Fruit fly (Drosophila melanogaster) whole organism, wandering third instar larva: ENCODE data around the gene PolrMT.

Source experiments
- Abd-B ChIP-seq: fragments of >200 bp; optimal IDR thresholded peaks from 2 replicates; lab custom pipeline; 2017; ENCODE audit warnings: missing biosample characterization, missing genetic modification characterization
- CrebA ChIP-seq: fragments of 200-800 bp; sonication (Bioruptor generic); optimal IDR thresholded peaks from 2 replicates; lab custom pipeline; 2016; ENCODE audit warnings: missing biosample characterization, mild to moderate bottlenecking, missing genetic modification characterization, borderline replicate concordance
- Myc ChIP-seq: fragments of >200 bp; optimal IDR thresholded peaks from 2 replicates; lab custom pipeline; 2017
- N ChIP-seq: fragments of >200 bp; optimal IDR thresholded peaks from 2 replicates; lab custom pipeline; 2018; ENCODE audit warnings: missing biosample characterization, missing external identifiers, missing genetic modification characterization
- dmrt93B ChIP-seq: fragments of 200-800 bp; sonication (Bioruptor generic); optimal IDR thresholded peaks from 2 replicates; lab custom pipeline; 2018; ENCODE audit warnings: missing biosample characterization, mild to moderate bottlenecking, missing genetic modification characterization
- fru ChIP-seq: fragments of 200-800 bp; sonication (Bioruptor generic); optimal IDR thresholded peaks from 3 replicates; lab custom pipeline; 2016; ENCODE audit warnings: missing biosample characterization, mild to moderate bottlenecking, missing genetic modification characterization
- jim ChIP-seq: fragments of 175-275, 200-325 bp; sonication (Bioruptor generic); optimal IDR thresholded peaks from 2 replicates; lab custom pipeline; 2016; ENCODE audit warnings: missing biosample characterization, mild to moderate bottlenecking, missing genetic modification characterization
- rgr ChIP-seq: fragments of 200-800 bp; sonication (Bioruptor generic); optimal IDR thresholded peaks from 3 replicates; lab custom pipeline; 2016; ENCODE audit warnings: missing biosample characterization, mild to moderate bottlenecking, missing genetic modification characterization
- usp ChIP-seq: fragments of >200 bp; optimal IDR thresholded peaks from 2 replicates; lab custom pipeline; 2017; ENCODE audit warnings: missing biosample characterization, missing genetic modification characterization

DNA sequence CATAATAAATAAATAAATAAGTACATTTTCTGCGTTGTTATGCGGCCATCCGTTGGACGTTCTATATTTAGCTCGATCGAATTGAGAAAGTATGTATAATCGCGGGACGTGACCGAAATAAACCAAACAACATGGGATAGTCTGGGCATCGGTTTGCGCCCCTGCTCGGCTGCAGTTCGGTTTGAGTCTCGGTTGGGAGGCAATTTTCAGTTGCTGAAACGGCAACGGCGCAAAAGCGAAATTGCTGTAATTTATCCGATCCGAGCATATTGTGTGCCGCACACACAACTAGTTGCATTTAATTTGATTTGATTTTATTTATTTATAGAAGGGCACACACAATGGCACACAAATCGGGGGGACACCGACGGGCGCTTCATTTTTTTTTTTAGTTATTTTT is 10.0 kb upstream of the PolrMT start:
- TF ChIP-seq fru (GFP tag; lab: Kevin White, UChicago), result no peak
- no peak for TF ChIP-seq CrebA
- TF ChIP-seq jim (GFP tag; lab: Kevin White, UChicago), result no peak
- TF ChIP-seq Myc (lab: Kevin White, UChicago), result no peak
- no peak for TF ChIP-seq usp (GFP tag; lab: Kevin White, UChicago)
- no peak for TF ChIP-seq Abd-B (GFP tag; lab: Kevin White, UChicago)
- no peak for TF ChIP-seq N
- no peak for TF ChIP-seq dmrt93B (GFP tag; lab: Kevin White, UChicago)
- TF ChIP-seq rgr (GFP tag; lab: Kevin White, UChicago), result no peak
